Worm (Caenorhabditis elegans): ENCODE data around the gene her-1.

her-1 gene

ce11 chrV:9733920-9734454, 37.2 kb downstream of the her-1 start, which contains the start of gene cal-7:
cal-7 (plus strand) TSS chrV:9734103.
- TF ChIP-seq nhr-10 (tag; optimal IDR thresholded peaks at IDR 0.05) (no peak), nhr-102 (tag; optimal IDR thresholded peaks at IDR 0.05) (peak; percentile 48), T26A8.4 (GFP tag; IDR thresholded peaks at IDR 0.05) (peak; percentile 70), fkh-10 (GFP tag; optimal IDR thresholded peaks at IDR 0.05) (peak; percentile 67), lin-29 (GFP tag; IDR thresholded peaks at IDR 0.05) (no peak), lin-38 (GFP tag; IDR thresholded peaks at IDR 0.05) (0 out of 2 replicates have a peak, but pooled peaks have one; percentile 20), spr-3 (GFP tag; optimal IDR thresholded peaks at IDR 0.05) (peak; percentile 26), T20F7.1 (GFP tag; optimal IDR thresholded peaks at IDR 0.05) (peak; percentile 29), ctbp-1 (GFP tag; IDR thresholded peaks at IDR 0.05) (no peak), hlh-30 (tag; optimal IDR thresholded peaks at IDR 0.05; ENCODE audit: insufficient read depth) (peak; percentile 3), egl-43 (GFP tag; IDR thresholded peaks at IDR 0.05) (no peak), daf-16 (GFP tag; optimal IDR thresholded peaks at IDR 0.05) (no peak), daf-16 (tag; optimal IDR thresholded peaks at IDR 0.05) (peak; percentile 2), Y5F2A.4 (GFP tag; optimal IDR thresholded peaks at IDR 0.05) (peak; percentile 15), ceh-62 (tag; optimal IDR thresholded peaks at IDR 0.05) (no peak), nhr-48 (tag; optimal IDR thresholded peaks at IDR 0.05) (peak; percentile 30), dve-1 (tag; optimal IDR thresholded peaks at IDR 0.05; ENCODE audit: insufficient read depth) (peak; percentile 43), mep-1 (tag; optimal IDR thresholded peaks at IDR 0.05) (peak; percentile 31), aha-1 (tag) (peak; percentile 0), zfp-3 (GFP tag; conservative IDR thresholded peaks at IDR 0.05) (0 out of 2 replicates have a peak, but pooled peaks have one; percentile 42), unc-39 (tag; optimal IDR thresholded peaks at IDR 0.05) (no peak), R02D3.7 (tag; optimal IDR thresholded peaks at IDR 0.05) (no peak), nhr-42 (GFP tag; IDR thresholded peaks at IDR 0.05) (peak; percentile 59; the same call in 1 of the 2 replicates), saeg-2 (GFP tag; IDR thresholded peaks at IDR 0.05) (0 out of 2 replicates have a peak, but pooled peaks have one; percentile 42), tra-1 (GFP tag; IDR thresholded peaks at IDR 0.05) (0 out of 2 replicates have a peak, but pooled peaks have one; percentile 52), nhr-111 (GFP tag; optimal IDR thresholded peaks at IDR 0.05) (peak; percentile 17), hmg-1.1 (GFP tag; IDR thresholded peaks at IDR 0.05) (peak; percentile 33; the same call in 1 of the 2 replicates), nhr-77 (tag; optimal IDR thresholded peaks at IDR 0.05) (peak; percentile 2)

DNA sequence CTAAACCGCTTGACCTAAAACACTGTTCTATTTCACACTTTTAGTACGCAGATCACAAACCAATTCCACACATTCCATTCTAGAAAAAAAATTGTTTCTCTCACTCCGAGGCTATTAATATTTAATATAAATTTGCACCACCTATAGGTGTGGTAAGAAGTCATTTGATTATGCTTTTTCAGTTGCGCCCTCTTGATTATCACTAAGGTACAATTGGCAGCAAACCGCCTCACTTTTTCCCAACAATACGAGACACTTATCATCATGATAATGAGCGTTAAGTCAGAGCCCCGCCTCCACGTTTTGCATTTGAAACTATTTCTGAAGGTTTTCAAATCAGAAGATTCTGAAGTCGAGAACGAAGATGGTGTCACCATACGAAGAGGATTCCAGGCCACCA, 40.5 kb downstream of the her-1 start, which contains the start of gene aqp-4:
TSS of gene aqp-4 (plus strand) at position 270 of the 400 bp plus-strand sequence.
- no peak for TF ChIP-seq nhr-11 (tag; optimal IDR thresholded peaks at IDR 0.05)
- no peak for TF ChIP-seq hmg-1.1 (GFP tag; IDR thresholded peaks at IDR 0.05)
- TF ChIP-seq pha-4 (GFP tag; IDR thresholded peaks at IDR 0.05), result no peak
- TF ChIP-seq pha-4 (tag; optimal IDR thresholded peaks at IDR 0.05), result no peak
- no peak for TF ChIP-seq jun-1 (tag; optimal IDR thresholded peaks at IDR 0.05)
- TF ChIP-seq arid-1 (GFP tag; conservative IDR thresholded peaks at IDR 0.05), result no peak
- no peak for TF ChIP-seq cey-2 (tag; optimal IDR thresholded peaks at IDR 0.05; ENCODE audit: borderline replicate concordance, insufficient read depth)
- TF ChIP-seq nhr-111 (GFP tag; optimal IDR thresholded peaks at IDR 0.05), result no peak
- TF ChIP-seq lir-3 (tag; optimal IDR thresholded peaks at IDR 0.05), result no peak
- no peak for TF ChIP-seq Y105C5A.15 (GFP tag; IDR thresholded peaks at IDR 0.05)
- no peak for TF ChIP-seq mdt-29 (GFP tag; IDR thresholded peaks at IDR 0.05)
- peak; percentile 43; the same call in 1 of the 2 replicates for TF ChIP-seq dmd-6 (GFP tag; IDR thresholded peaks at IDR 0.05)
- peak; percentile 6 for TF ChIP-seq hlh-30 (tag; optimal IDR thresholded peaks at IDR 0.05; ENCODE audit: insufficient read depth)
- TF ChIP-seq madf-5 (GFP tag; IDR thresholded peaks at IDR 0.05), result no peak
- TF ChIP-seq F10B5.3 (tag; optimal IDR thresholded peaks at IDR 0.05), result no peak
- TF ChIP-seq dpl-1 (GFP tag; optimal IDR thresholded peaks at IDR 0.05), result no peak
- no peak for TF ChIP-seq ceh-28 (tag; optimal IDR thresholded peaks at IDR 0.05)
- TF ChIP-seq lim-7 (GFP tag; IDR thresholded peaks at IDR 0.05), result no peak
- TF ChIP-seq nhr-77 (tag; optimal IDR thresholded peaks at IDR 0.05), result no peak
- TF ChIP-seq aha-1 (tag), result no peak
- TF ChIP-seq lsy-2 (tag; optimal IDR thresholded peaks at IDR 0.05), result no peak
- no peak for TF ChIP-seq ZK546.5 (tag; optimal IDR thresholded peaks at IDR 0.05)
- TF ChIP-seq zip-11 (GFP tag; IDR thresholded peaks at IDR 0.05), result no peak
- no peak for TF ChIP-seq dve-1 (tag; optimal IDR thresholded peaks at IDR 0.05; ENCODE audit: insufficient read depth)
- no peak for TF ChIP-seq saeg-2 (GFP tag; IDR thresholded peaks at IDR 0.05)
- no peak for TF ChIP-seq ctbp-1 (GFP tag; IDR thresholded peaks at IDR 0.05)
- TF ChIP-seq fkh-10 (GFP tag; optimal IDR thresholded peaks at IDR 0.05), result no peak
- TF ChIP-seq daf-16 (GFP tag; optimal IDR thresholded peaks at IDR 0.05), result no peak
- peak; percentile 28 for TF ChIP-seq daf-16 (tag; optimal IDR thresholded peaks at IDR 0.05)
- no peak for TF ChIP-seq T26A8.4 (GFP tag; IDR thresholded peaks at IDR 0.05)
- TF ChIP-seq Y75B8A.6 (GFP tag; IDR thresholded peaks at IDR 0.05), result no peak
- TF ChIP-seq ztf-7 (tag; optimal IDR thresholded peaks at IDR 0.05), result no peak
